Fruit fly (Drosophila melanogaster): ENCODE results near the gene CG6276.
A peak's percentile ranks its signal among the peaks of the same experiment; 100 is the strongest.

Gene CG6276

DNA sequence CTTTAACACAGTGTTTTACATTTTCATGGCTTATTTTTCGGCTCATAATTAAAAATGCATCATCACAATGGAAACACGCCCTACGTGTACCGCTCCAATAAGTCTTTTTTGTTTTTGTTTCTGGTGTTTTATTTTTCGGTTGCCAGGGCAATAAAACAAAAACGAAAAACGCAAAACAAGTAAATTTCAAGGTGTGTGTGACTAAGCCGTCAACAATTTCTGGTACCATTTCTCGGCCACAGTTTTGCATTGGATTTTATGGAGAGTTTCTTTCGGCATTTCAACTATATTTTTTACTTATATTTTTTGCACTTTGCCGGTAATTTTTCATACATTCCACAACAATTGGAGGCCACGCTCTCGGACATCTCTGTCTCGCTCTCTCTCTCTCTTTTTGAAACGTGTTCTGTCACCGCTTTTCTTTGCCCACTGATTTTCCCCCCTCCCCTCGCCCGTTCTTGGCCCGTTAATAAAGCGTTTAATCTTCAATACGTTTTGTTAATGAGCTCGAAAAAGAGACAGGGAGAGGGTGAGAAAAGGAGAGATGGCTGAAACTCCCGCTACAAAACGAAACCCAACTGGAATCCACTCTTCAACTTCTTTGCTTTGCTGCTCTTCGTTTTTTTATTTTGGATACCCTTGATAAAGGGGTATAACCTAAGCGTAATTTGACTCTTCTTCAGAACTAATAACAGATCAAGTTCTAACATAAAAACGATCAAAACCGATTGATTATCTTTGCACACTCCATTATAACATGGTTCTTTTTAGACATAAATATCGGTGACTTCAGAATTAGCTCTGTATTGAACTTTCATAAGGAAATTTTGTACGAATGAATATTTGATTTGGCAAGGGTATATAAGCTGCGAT is 26.6 kb downstream of the CG6276 start (continued):
- TF ChIP-seq Mes4 (GFP tag; optimal IDR thresholded peaks at IDR 0.05) = no peak
- TF ChIP-seq CG10979 (tag; optimal IDR thresholded peaks at IDR 0.05) = peak; percentile 25
- TF ChIP-seq pnt (GFP tag; optimal IDR thresholded peaks at IDR 0.05) = peak; percentile 25
- no peak for TF ChIP-seq sc (optimal IDR thresholded peaks at IDR 0.05)
- TF ChIP-seq sc (GFP tag; optimal IDR thresholded peaks at IDR 0.05) = no peak
- peak; percentile 29 for TF ChIP-seq CG13624 (GFP tag; optimal IDR thresholded peaks at IDR 0.05)
- TF ChIP-seq CG4854 (GFP tag; optimal IDR thresholded peaks at IDR 0.05) = no peak
- TF ChIP-seq bcd (GFP tag; optimal IDR thresholded peaks at IDR 0.05) = peak; percentile 39
- TF ChIP-seq CrebB (tag; optimal IDR thresholded peaks at IDR 0.05) = no peak
- TF ChIP-seq Meics (GFP tag; optimal IDR thresholded peaks at IDR 0.05) = peak; percentile 33
- peak; percentile 69 for TF ChIP-seq Awh (GFP tag; IDR thresholded peaks at IDR 0.05)
- peak; percentile 44 for TF ChIP-seq sqz (GFP tag; optimal IDR thresholded peaks at IDR 0.05)
- TF ChIP-seq caup (GFP tag; optimal IDR thresholded peaks at IDR 0.05; ENCODE audit: severe bottlenecking) = peak; percentile 8
- peak; percentile 23 for TF ChIP-seq Blimp-1 (GFP tag; optimal IDR thresholded peaks at IDR 0.05)
- peak; percentile 19 for TF ChIP-seq CG10147 (GFP tag; optimal IDR thresholded peaks at IDR 0.05)
- peak; percentile 17 for TF ChIP-seq CG13424 (tag; optimal IDR thresholded peaks at IDR 0.05)
- TF ChIP-seq row (GFP tag; IDR thresholded peaks at IDR 0.05) = peak; percentile 44; the same call in 1 of the 3 replicates
- TF ChIP-seq ERR (GFP tag; optimal IDR thresholded peaks at IDR 0.05) = no peak
- peak; percentile 32 for TF ChIP-seq zfh2 (GFP tag; optimal IDR thresholded peaks at IDR 0.05)
- peak; percentile 13 for TF ChIP-seq Dek (tag; optimal IDR thresholded peaks at IDR 0.05)
- TF ChIP-seq lbe (GFP tag; optimal IDR thresholded peaks at IDR 0.05) = peak; percentile 10
- TF ChIP-seq gem (tag; optimal IDR thresholded peaks at IDR 0.05) = peak; percentile 58
- no peak for TF ChIP-seq schlank (tag; optimal IDR thresholded peaks at IDR 0.05)
- peak in 1 of 2 experiments; percentile 28 for TF ChIP-seq chif (GFP tag; optimal IDR thresholded peaks at IDR 0.05)
- TF ChIP-seq CG2678 (tag; optimal IDR thresholded peaks at IDR 0.05) = peak; percentile 54
- no peak for TF ChIP-seq salm (tag; optimal IDR thresholded peaks at IDR 0.05)
- TF ChIP-seq lab (GFP tag; optimal IDR thresholded peaks at IDR 0.05) = peak; percentile 17
- TF ChIP-seq oc (tag; optimal IDR thresholded peaks at IDR 0.05) = no peak
- TF ChIP-seq CG1792 (GFP tag; optimal IDR thresholded peaks at IDR 0.05) = no peak
- TF ChIP-seq cwo (GFP tag; optimal IDR thresholded peaks at IDR 0.05) = peak; percentile 18
- peak; percentile 31 for TF ChIP-seq CG18599 (GFP tag; optimal IDR thresholded peaks at IDR 0.05)
- no peak for TF ChIP-seq BEAF-32 (GFP tag; optimal IDR thresholded peaks at IDR 0.05)
- TF ChIP-seq D19B (GFP tag; optimal IDR thresholded peaks at IDR 0.05) = peak; percentile 53
- TF ChIP-seq pan (optimal IDR thresholded peaks at IDR 0.05) = no peak
- no peak for TF ChIP-seq pan (GFP tag; optimal IDR thresholded peaks at IDR 0.05 in 1 of 2, IDR thresholded peaks at IDR 0.05 in 1 of 2)
- TF ChIP-seq crc (GFP tag; optimal IDR thresholded peaks at IDR 0.05) = peak; percentile 11
- peak; percentile 3 for TF ChIP-seq CG6254 (GFP tag; optimal IDR thresholded peaks at IDR 0.05)
- peak in 1 of 2 experiments; percentile 25 for TF ChIP-seq Eip74EF (GFP tag; optimal IDR thresholded peaks at IDR 0.05)
- peak; percentile 18 for TF ChIP-seq vfl (GFP tag; optimal IDR thresholded peaks at IDR 0.05)
- peak; percentile 51 for TF ChIP-seq psq (GFP tag; optimal IDR thresholded peaks at IDR 0.05)
- peak; percentile 15 for TF ChIP-seq CG6765 (GFP tag; optimal IDR thresholded peaks at IDR 0.05)
- peak in 1 of 2 experiments; percentile 1 for TF ChIP-seq dpn (GFP tag; optimal IDR thresholded peaks at IDR 0.05)
- peak; percentile 77 for TF ChIP-seq sens (GFP tag)
- TF ChIP-seq D19A (tag; optimal IDR thresholded peaks at IDR 0.05) = peak; percentile 84
- TF ChIP-seq Stat92E (GFP tag; optimal IDR thresholded peaks at IDR 0.05) = peak in 2 of 3 experiments; percentile 8 to 11
- no peak for TF ChIP-seq lov (optimal IDR thresholded peaks at IDR 0.05)
- no peak for TF ChIP-seq lov (GFP tag; IDR thresholded peaks at IDR 0.05)
- peak; percentile 6 for TF ChIP-seq CG9727 (GFP tag; optimal IDR thresholded peaks at IDR 0.05)

Measured in whole organism, embryonic.